Worm (Caenorhabditis elegans) whole organism, young adult: ENCODE data around the gene srh-21.

Source experiments
- B0019.2 ChIP-seq: fragments of 200-800 bp; sonication (Bioruptor generic); conservative IDR thresholded peaks from 2 replicates; pipeline ENCODE4 v1.3.6; 2022; ENCODE audit warnings: missing genetic modification reagents, missing genetic modification characterization, missing compliant biosample characterization
- C17E4.6 ChIP-seq: fragments of 200-800 bp; sonication (Bioruptor generic); IDR thresholded peaks from 2 replicates; pipeline ENCODE4 v1.3.6; 2022; ENCODE audit warnings: missing genetic modification reagents, missing genetic modification characterization, missing compliant biosample characterization
- F22D6.2 ChIP-seq: sonication (generic microtip); optimal IDR thresholded peaks from 2 replicates; lab custom pipeline; 2016; ENCODE audit warnings: mild to moderate bottlenecking, missing genetic modification characterization, missing compliant biosample characterization
- F49E8.2 ChIP-seq: sonication (generic microtip); optimal IDR thresholded peaks from 3 replicates; lab custom pipeline; 2017; ENCODE audit warnings: missing genetic modification characterization, mild to moderate bottlenecking, missing compliant biosample characterization, antibody characterized with exemption, moderate library complexity; ENCODE audit not compliant: insufficient read depth
- F55B11.4 ChIP-seq: sonication (generic microtip); optimal IDR thresholded peaks from 2 replicates; lab custom pipeline; 2016; ENCODE audit warnings: missing compliant biosample characterization, missing genetic modification characterization, borderline replicate concordance; ENCODE audit not compliant: insufficient read depth
- K12H6.12 ChIP-seq: fragments of 200-800 bp; sonication (Bioruptor generic); optimal IDR thresholded peaks from 2 replicates; lab custom pipeline; 2018; ENCODE audit warnings: mild to moderate bottlenecking, missing genetic modification characterization, missing compliant biosample characterization
- T07F8.4 ChIP-seq: sonication (generic microtip); optimal IDR thresholded peaks from 2 replicates; lab custom pipeline; 2016; ENCODE audit warnings: mild to moderate bottlenecking, missing genetic modification characterization, moderate library complexity, missing compliant biosample characterization
- Y53F4B.3 ChIP-seq: fragments of 200-800 bp; sonication (Bioruptor generic); IDR thresholded peaks from 2 replicates; pipeline ENCODE4 v1.3.6; 2022; ENCODE audit warnings: missing genetic modification reagents, missing genetic modification characterization, missing compliant biosample characterization
- aptf-2 ChIP-seq: fragments of 200-800 bp; sonication (Bioruptor generic); conservative IDR thresholded peaks from 2 replicates; pipeline ENCODE4 v1.3.6; 2022; ENCODE audit warnings: missing genetic modification reagents, missing genetic modification characterization, missing compliant biosample characterization
- atf-7 ChIP-seq: sonication (generic microtip); optimal IDR thresholded peaks from 2 replicates; lab custom pipeline; 2017; ENCODE audit warnings: mild to moderate bottlenecking, missing genetic modification characterization, missing compliant biosample characterization
- attf-3 ChIP-seq: fragments of 200-800 bp; sonication (Bioruptor generic); conservative IDR thresholded peaks from 2 replicates; pipeline ENCODE4 v1.3.6; 2022; ENCODE audit warnings: missing genetic modification reagents, missing genetic modification characterization, missing compliant biosample characterization
- attf-6 ChIP-seq: fragments of 200-800 bp; sonication (Bioruptor generic); IDR thresholded peaks from 2 replicates; pipeline ENCODE4 v1.3.6; 2022; ENCODE audit warnings: missing genetic modification reagents, missing genetic modification characterization, missing compliant biosample characterization
- cebp-2 ChIP-seq: fragments of 200-800 bp; sonication (Bioruptor generic); IDR thresholded peaks from 2 replicates; pipeline ENCODE4 v1.3.6; 2022; ENCODE audit warnings: missing genetic modification characterization, missing compliant biosample characterization
- ceh-27 ChIP-seq: fragments of 200-800 bp; sonication (Bioruptor generic); optimal IDR thresholded peaks from 2 replicates; lab custom pipeline; 2018; ENCODE audit warnings: mild to moderate bottlenecking, missing genetic modification characterization, moderate library complexity, missing compliant biosample characterization
- dpl-1 ChIP-seq: fragments of 150-350 bp; optimal IDR thresholded peaks from 2 replicates; lab custom pipeline; 2014; ENCODE audit warnings: missing biosample characterization, missing genetic modification reagents, missing genetic modification characterization
- efl-1 ChIP-seq: fragments of 150-350 bp; optimal IDR thresholded peaks from 2 replicates; lab custom pipeline; 2014; ENCODE audit warnings: missing biosample characterization, missing genetic modification reagents, missing genetic modification characterization
- egl-44 ChIP-seq: fragments of 200-800 bp; sonication (Bioruptor generic); IDR thresholded peaks from 2 replicates; pipeline ENCODE4 v1.3.6; 2022; ENCODE audit warnings: missing genetic modification reagents, missing genetic modification characterization, missing compliant biosample characterization
- him-1 ChIP-seq: sonication (generic microtip); optimal IDR thresholded peaks from 2 replicates; lab custom pipeline; 2016; ENCODE audit warnings: missing genotype, missing genetic modification reagents, missing genetic modification characterization, missing compliant biosample characterization
- hlh-12 ChIP-seq: sonication (generic microtip); optimal IDR thresholded peaks from 2 replicates; lab custom pipeline; 2016; ENCODE audit warnings: missing genetic modification characterization, missing compliant biosample characterization
- hlh-26 ChIP-seq: fragments of 200-800 bp; sonication (Bioruptor generic); conservative IDR thresholded peaks from 2 replicates; pipeline ENCODE4 v1.3.6; 2022; ENCODE audit warnings: missing genetic modification reagents, missing genetic modification characterization, missing compliant biosample characterization
- hrde-1 ChIP-seq: sonication (generic microtip); optimal IDR thresholded peaks from 2 replicates; lab custom pipeline; 2016; ENCODE audit warnings: missing genetic modification characterization, mild to moderate bottlenecking, missing compliant biosample characterization, moderate library complexity, missing genotype, missing genetic modification reagents, borderline replicate concordance
- lin-35 ChIP-seq, 3 experiments: fragments of 150-350 bp in 2 of 3; sonication (generic microtip) in 1 of 3; optimal IDR thresholded peaks; 2 replicates each; lab custom pipeline; 2014 to 2018; ENCODE audit warnings: missing biosample characterization in 3 of 3, missing genetic modification characterization in 3 of 3, missing genetic modification reagents in 3 of 3
- lin-40 ChIP-seq: sonication (generic microtip); optimal IDR thresholded peaks from 2 replicates; lab custom pipeline; 2016; ENCODE audit warnings: missing genetic modification characterization, mild to moderate bottlenecking, missing compliant biosample characterization, missing genotype, missing genetic modification reagents
- lsl-1 ChIP-seq: fragments of 200-800 bp; sonication (Bioruptor generic); optimal IDR thresholded peaks from 2 replicates; lab custom pipeline; 2018; ENCODE audit warnings: mild to moderate bottlenecking, missing genetic modification characterization, moderate library complexity, missing compliant biosample characterization
- madf-3 ChIP-seq: fragments of 200-800 bp; sonication (Bioruptor generic); IDR thresholded peaks from 2 replicates; pipeline ENCODE4 v1.3.6; 2022; ENCODE audit warnings: missing genetic modification reagents, missing genetic modification characterization, missing compliant biosample characterization
- madf-6 ChIP-seq: fragments of 200-800 bp; sonication (Bioruptor generic); IDR thresholded peaks from 2 replicates; pipeline ENCODE4 v1.3.6; 2022; ENCODE audit warnings: missing genetic modification reagents, missing genetic modification characterization, missing compliant biosample characterization
- mcd-1 ChIP-seq: fragments of 200-800 bp; sonication (Bioruptor generic); IDR thresholded peaks from 2 replicates; pipeline ENCODE4 v1.3.6; 2022; ENCODE audit warnings: missing genetic modification reagents, missing genetic modification characterization, missing compliant biosample characterization
- mes-4 ChIP-seq: sonication (generic microtip); optimal IDR thresholded peaks from 2 replicates; lab custom pipeline; 2016; ENCODE audit warnings: missing genotype, missing genetic modification characterization, missing compliant biosample characterization
- nfya-1 ChIP-seq: sonication (generic microtip); optimal IDR thresholded peaks from 2 replicates; lab custom pipeline; 2017; ENCODE audit warnings: antibody characterized with exemption, missing compliant biosample characterization, missing genetic modification characterization, borderline replicate concordance; ENCODE audit not compliant: insufficient read depth
- nhr-80 ChIP-seq: sonication (generic microtip); optimal IDR thresholded peaks from 2 replicates; lab custom pipeline; 2016; ENCODE audit warnings: missing genetic modification characterization, missing compliant biosample characterization
- sea-2 ChIP-seq: fragments of 200-800 bp; sonication (Bioruptor generic); IDR thresholded peaks from 2 replicates; pipeline ENCODE4 v1.3.6; 2022; ENCODE audit warnings: missing genetic modification characterization, missing compliant biosample characterization
- tbp1 ChIP-seq: fragments of 200-800 bp; sonication (Bioruptor generic); optimal IDR thresholded peaks from 2 replicates; lab custom pipeline; 2018; ENCODE audit warnings: mild to moderate bottlenecking, missing genetic modification characterization, missing compliant biosample characterization
- unc-130 ChIP-seq: sonication (generic microtip); optimal IDR thresholded peaks from 2 replicates; lab custom pipeline; 2016; ENCODE audit warnings: missing genetic modification reagents, missing genetic modification characterization, missing compliant biosample characterization
- unc-62 ChIP-seq: fragments of 150-350 bp; optimal IDR thresholded peaks from 2 replicates; lab custom pipeline; 2014; ENCODE audit warnings: missing biosample characterization, missing genetic modification reagents, missing genetic modification characterization
- ztf-22 ChIP-seq: fragments of 200-800 bp; sonication (Bioruptor generic); optimal IDR thresholded peaks from 2 replicates; lab custom pipeline; 2018; ENCODE audit warnings: mild to moderate bottlenecking, missing genetic modification characterization, moderate library complexity, missing compliant biosample characterization

Gene srh-21

ce11 chrV:4964671-4965420 is 38.4 kb downstream of the srh-21 start (continued):
- TF ChIP-seq dpl-1 (GFP tag; lab: Kevin White, UChicago): no peak
- TF ChIP-seq tbp1 (GFP tag; lab: Kevin White, UChicago): no peak
- no peak for TF ChIP-seq lsl-1 (GFP tag; lab: Kevin White, UChicago)
- TF ChIP-seq efl-1: no peak

ce11 chrV:4965790-4966189 is 39.3 kb downstream of the srh-21 start:
- no peak for TF ChIP-seq atf-7 (tag; lab: Kevin White, UChicago)
- no peak for TF ChIP-seq madf-6 (GFP tag; lab: Robert Waterston, UW)
- TF ChIP-seq attf-6: no peak
- TF ChIP-seq mcd-1 (GFP tag; lab: Robert Waterston, UW): no peak
- no peak for TF ChIP-seq C17E4.6 (GFP tag; lab: Robert Waterston, UW)
- TF ChIP-seq nfya-1: no peak
- no peak for TF ChIP-seq ztf-22 (GFP tag; lab: Kevin White, UChicago)
- TF ChIP-seq cebp-2 (GFP tag; lab: Robert Waterston, UW): no peak
- no peak for TF ChIP-seq unc-62
- TF ChIP-seq aptf-2 (GFP tag; lab: Robert Waterston, UW): no peak
- no peak for TF ChIP-seq him-1 (tag; lab: Kevin White, UChicago)

ce11 chrV:4967238-4967637 is 40.8 kb downstream of the srh-21 start:
- TF ChIP-seq mes-4 (tag; lab: Kevin White, UChicago) (no peak), K12H6.12 (no peak), egl-44 (GFP tag; lab: Robert Waterston, UW) (no peak), F49E8.2 (tag; lab: Kevin White, UChicago) (no peak), unc-130 (no peak), T07F8.4 (tag; lab: Kevin White, UChicago) (no peak), lin-35 (GFP tag; optimal IDR thresholded peaks at IDR 0.05; lab: Kevin White, UChicago) (no peak), madf-3 (GFP tag; lab: Robert Waterston, UW) (no peak), F55B11.4 (tag; lab: Kevin White, UChicago) (no peak), sea-2 (GFP tag; lab: Robert Waterston, UW) (no peak), aptf-2 (GFP tag; lab: Robert Waterston, UW) (no peak), ceh-27 (GFP tag; lab: Kevin White, UChicago) (no peak), lin-40 (tag; lab: Kevin White, UChicago) (no peak)

- no peak for TF ChIP-seq hlh-26
- TF ChIP-seq nhr-80 (tag; lab: Kevin White, UChicago): peak; percentile 6
- TF ChIP-seq Y53F4B.3: no peak
- no peak for TF ChIP-seq hrde-1 (tag; lab: Kevin White, UChicago)
These were observed 42.3 kb downstream of the srh-21 start for ce11 chrV:4968775-4969174.

- TF ChIP-seq F22D6.2 (tag; lab: Kevin White, UChicago) (no peak), B0019.2 (GFP tag; lab: Robert Waterston, UW) (no peak), attf-3 (GFP tag; lab: Robert Waterston, UW) (no peak), mcd-1 (GFP tag; lab: Robert Waterston, UW) (no peak), nhr-80 (tag; lab: Kevin White, UChicago) (peak; percentile 5), hlh-12 (no peak), aptf-2 (GFP tag; lab: Robert Waterston, UW) (no peak), hrde-1 (tag; lab: Kevin White, UChicago) (no peak)
These were observed 43.0 kb downstream of the srh-21 start for ce11 chrV:4969503-4969902.
